Worm (Caenorhabditis elegans) whole organism, early embryonic: ENCODE data around the gene fbxb-33.

Source experiments
- F13C5.2 ChIP-seq: sonication (generic microtip); optimal IDR thresholded peaks from 2 replicates; lab custom pipeline; 2017; ENCODE audit warnings: mild to moderate bottlenecking, missing genetic modification characterization, inconsistent platforms, missing compliant biosample characterization
- ama-1 ChIP-seq: fragments of 150-350 bp; optimal IDR thresholded peaks from 2 replicates; lab custom pipeline; 2014
- flt-1 ChIP-seq: fragments of 200-800 bp; sonication (Bioruptor generic); IDR thresholded peaks from 2 replicates; pipeline ENCODE4 v1.3.6; 2022; ENCODE audit warnings: missing genetic modification characterization, missing compliant biosample characterization
- hmg-4 ChIP-seq: fragments of 200-800 bp; sonication (Bioruptor generic); optimal IDR thresholded peaks from 2 replicates; lab custom pipeline; 2018; ENCODE audit warnings: mild to moderate bottlenecking, missing genetic modification characterization, missing compliant biosample characterization
- scrt-1 ChIP-seq: fragments of 200-800 bp; sonication (Bioruptor generic); IDR thresholded peaks from 2 replicates; pipeline ENCODE4 v1.3.6; 2022; ENCODE audit warnings: missing genetic modification characterization, missing compliant biosample characterization
- tbx-37 ChIP-seq: fragments of 200-800 bp; sonication (Bioruptor generic); conservative IDR thresholded peaks from 2 replicates; pipeline ENCODE4 v1.3.6; 2022; ENCODE audit warnings: missing genetic modification reagents, missing genetic modification characterization, missing compliant biosample characterization
- tra-4 ChIP-seq: sonication (generic microtip); optimal IDR thresholded peaks from 2 replicates; lab custom pipeline; 2017; ENCODE audit warnings: missing genetic modification characterization, missing compliant biosample characterization

- TF ChIP-seq tra-4 (tag; lab: Kevin White, UChicago): no peak
- TF ChIP-seq tbx-37 (GFP tag; lab: Robert Waterston, UW): no peak
- TF ChIP-seq flt-1: no peak
- no peak for TF ChIP-seq F13C5.2 (tag; lab: Kevin White, UChicago)
- TF ChIP-seq ama-1 (lab: Kevin White, UChicago): no peak
- no peak for TF ChIP-seq scrt-1 (GFP tag; lab: Robert Waterston, UW)
- no peak for TF ChIP-seq hmg-4 (GFP tag; lab: Kevin White, UChicago)
Measured at ce11 chrII:3669315-3669714, 22.1 kb downstream of the fbxb-33 start, which contains the start of gene srx-97.
